Fruit fly (Drosophila melanogaster) whole organism, adult: Measurements from ENCODE around the gene Sarm.

Source experiments
- CG11617 ChIP-seq: fragments of 200-800 bp; sonication (Bioruptor generic); optimal IDR thresholded peaks from 2 replicates; lab custom pipeline; 2017; ENCODE audit warnings: mild to moderate bottlenecking, missing biosample characterization, missing genetic modification reagents, missing genetic modification characterization
- CG12768 ChIP-seq: fragments of 200-800 bp; sonication (Bioruptor generic); optimal IDR thresholded peaks from 2 replicates; lab custom pipeline; 2017; ENCODE audit warnings: missing biosample characterization, missing genetic modification characterization, mild to moderate bottlenecking, moderate library complexity, missing genetic modification reagents
- CG14711 ChIP-seq: fragments of 200-800 bp; sonication (Bioruptor generic); optimal IDR thresholded peaks from 2 replicates; lab custom pipeline; 2018; ENCODE audit warnings: missing biosample characterization, mild to moderate bottlenecking, missing genetic modification characterization, moderate library complexity
- CG1620 ChIP-seq: fragments of 200-800 bp; sonication (Bioruptor generic); optimal IDR thresholded peaks from 2 replicates; lab custom pipeline; 2016; ENCODE audit warnings: missing biosample characterization, missing genetic modification characterization
- CG33017 ChIP-seq: fragments of 200-800 bp; sonication (Bioruptor generic); optimal IDR thresholded peaks from 2 replicates; lab custom pipeline; 2018; ENCODE audit warnings: missing biosample characterization, mild to moderate bottlenecking, missing genetic modification characterization, moderate library complexity
- CG5204 ChIP-seq: fragments of 200-800 bp; sonication (Bioruptor generic); optimal IDR thresholded peaks from 2 replicates; lab custom pipeline; 2016; ENCODE audit warnings: missing biosample characterization, missing genetic modification characterization
- CG7045 ChIP-seq: fragments of 200-800 bp; sonication (Bioruptor generic); optimal IDR thresholded peaks from 2 replicates; lab custom pipeline; 2017; ENCODE audit warnings: missing biosample characterization, mild to moderate bottlenecking, missing genetic modification characterization
- CG7101 ChIP-seq: fragments of 200-800 bp; sonication (Bioruptor generic); optimal IDR thresholded peaks from 2 replicates; lab custom pipeline; 2018; ENCODE audit warnings: missing biosample characterization, mild to moderate bottlenecking, missing genetic modification characterization, moderate library complexity
- Clk ChIP-seq: fragments of 200-800 bp; sonication (Bioruptor generic); optimal IDR thresholded peaks from 2 replicates; lab custom pipeline; 2017; ENCODE audit warnings: missing biosample characterization, missing genetic modification characterization
- Crg-1 ChIP-seq: fragments of 200-800 bp; sonication (Bioruptor generic); optimal IDR thresholded peaks from 2 replicates; lab custom pipeline; 2016; ENCODE audit warnings: missing biosample characterization, missing genetic modification characterization
- Hr96 ChIP-seq: fragments of 200-800 bp; sonication (Bioruptor generic); optimal IDR thresholded peaks from 2 replicates; lab custom pipeline; 2016; ENCODE audit warnings: missing biosample characterization, missing genetic modification characterization
- Mnt ChIP-seq: fragments of 200-800 bp; sonication (Bioruptor generic); optimal IDR thresholded peaks from 2 replicates; lab custom pipeline; 2016; ENCODE audit warnings: missing biosample characterization, mild to moderate bottlenecking, missing genetic modification characterization
- bab1 ChIP-seq: fragments of 200-800 bp; sonication (Bioruptor generic); optimal IDR thresholded peaks from 3 replicates; lab custom pipeline; 2019; ENCODE audit warnings: missing biosample characterization, mild to moderate bottlenecking, missing genetic modification characterization, moderate library complexity
- cic ChIP-seq: fragments of 200-800 bp; sonication (Bioruptor generic); optimal IDR thresholded peaks from 2 replicates; lab custom pipeline; 2017; ENCODE audit warnings: missing biosample characterization, mild to moderate bottlenecking, missing genetic modification characterization, moderate library complexity
- cnc ChIP-seq, 2 experiments: fragments of >200 bp; optimal IDR thresholded peaks; 2 replicates each; lab custom pipeline; 2017
- kay ChIP-seq: fragments of 200-800 bp; sonication (Bioruptor generic); peaks from one replicate; lab custom pipeline; 2016; ENCODE audit warnings: missing biosample characterization, missing genetic modification characterization, borderline replicate concordance
- ovo ChIP-seq: fragments of 200-800 bp; sonication (Bioruptor generic); optimal IDR thresholded peaks from 2 replicates; lab custom pipeline; 2016; ENCODE audit warnings: missing biosample characterization, missing genetic modification characterization
- pad ChIP-seq: fragments of 200-800 bp; sonication (Bioruptor generic); optimal IDR thresholded peaks from 3 replicates; lab custom pipeline; 2017; ENCODE audit warnings: missing biosample characterization, missing genetic modification characterization, mild to moderate bottlenecking, moderate library complexity, missing genetic modification reagents
- tj ChIP-seq: fragments of 200-800 bp; sonication (Bioruptor generic); optimal IDR thresholded peaks from 3 replicates; lab custom pipeline; 2017; ENCODE audit warnings: missing biosample characterization, mild to moderate bottlenecking, missing genetic modification characterization, moderate library complexity
- toe ChIP-seq: fragments of 200-800 bp; sonication (Bioruptor generic); optimal IDR thresholded peaks from 2 replicates; lab custom pipeline; 2016; ENCODE audit warnings: missing biosample characterization, missing genetic modification characterization

The Sarm gene

dm6 chr3L:8028493-8029193 lies 35.0 kb upstream of the Sarm start:
- TF ChIP-seq CG1620 (GFP tag; lab: Kevin White, UChicago): no peak
- peak; percentile 15 for TF ChIP-seq cic (GFP tag; lab: Kevin White, UChicago)
- TF ChIP-seq tj: peak; percentile 86
- no peak for TF ChIP-seq pad

- TF ChIP-seq Clk (GFP tag; lab: Kevin White, UChicago) (no peak), CG5204 (GFP tag; lab: Kevin White, UChicago) (no peak), Hr96 (no peak), cnc (optimal IDR thresholded peaks at IDR 0.05; lab: Kevin White, UChicago) (no peak), CG12768 (GFP tag; lab: Kevin White, UChicago) (no peak), toe (GFP tag; lab: Kevin White, UChicago) (no peak), CG7045 (no peak), pad (no peak), CG33017 (tag; lab: Kevin White, UChicago) (no peak), kay (GFP tag; lab: Kevin White, UChicago) (no peak), cic (GFP tag; lab: Kevin White, UChicago) (no peak)
Measured at dm6 chr3L:8029194-8029747, 34.4 kb upstream of the Sarm start.

dm6 chr3L:8031461-8031860 lies 32.2 kb upstream of the Sarm start:
- TF ChIP-seq bab1 (GFP tag; lab: Kevin White, UChicago) (no peak), cnc (optimal IDR thresholded peaks at IDR 0.05; lab: Kevin White, UChicago) (no peak), Crg-1 (GFP tag; lab: Kevin White, UChicago) (no peak), Clk (GFP tag; lab: Kevin White, UChicago) (no peak), CG14711 (no peak), CG11617 (GFP tag; lab: Kevin White, UChicago) (no peak), CG7045 (no peak), cic (GFP tag; lab: Kevin White, UChicago) (no peak), tj (no peak)

dm6 chr3L:8033088-8033487 lies 30.6 kb upstream of the Sarm start:
- TF ChIP-seq bab1 (GFP tag; lab: Kevin White, UChicago): no peak
- TF ChIP-seq CG12768 (GFP tag; lab: Kevin White, UChicago): no peak
- peak; percentile 95 for TF ChIP-seq tj
- TF ChIP-seq CG5204 (GFP tag; lab: Kevin White, UChicago): no peak

- TF ChIP-seq Clk (GFP tag; lab: Kevin White, UChicago): no peak
- no peak for TF ChIP-seq cnc (optimal IDR thresholded peaks at IDR 0.05; lab: Kevin White, UChicago)
- no peak for TF ChIP-seq Crg-1 (GFP tag; lab: Kevin White, UChicago)
- no peak for TF ChIP-seq CG7045
- TF ChIP-seq Mnt (GFP tag; lab: Kevin White, UChicago): no peak
- TF ChIP-seq CG5204 (GFP tag; lab: Kevin White, UChicago): no peak
- no peak for TF ChIP-seq CG14711
- TF ChIP-seq pad: no peak
- TF ChIP-seq CG7101 (tag; lab: Kevin White, UChicago): no peak
- TF ChIP-seq CG33017 (tag; lab: Kevin White, UChicago): no peak
- TF ChIP-seq CG1620 (GFP tag; lab: Kevin White, UChicago): no peak
- TF ChIP-seq tj: no peak
- TF ChIP-seq Hr96: no peak
- no peak for TF ChIP-seq CG12768 (GFP tag; lab: Kevin White, UChicago)
- no peak for TF ChIP-seq CG11617 (GFP tag; lab: Kevin White, UChicago)
- TF ChIP-seq kay (GFP tag; lab: Kevin White, UChicago): no peak
- no peak for TF ChIP-seq toe (GFP tag; lab: Kevin White, UChicago)
Measured at dm6 chr3L:8033776-8034175, 29.9 kb upstream of the Sarm start.

dm6 chr3L:8037693-8038092 lies 26.0 kb upstream of the Sarm start:
- TF ChIP-seq kay (GFP tag; lab: Kevin White, UChicago): no peak
- TF ChIP-seq pad: no peak
- TF ChIP-seq ovo: no peak
- TF ChIP-seq CG1620 (GFP tag; lab: Kevin White, UChicago): no peak
- TF ChIP-seq CG5204 (GFP tag; lab: Kevin White, UChicago): no peak
- no peak for TF ChIP-seq CG33017 (tag; lab: Kevin White, UChicago)
- TF ChIP-seq CG12768 (GFP tag; lab: Kevin White, UChicago): no peak
- TF ChIP-seq bab1 (GFP tag; lab: Kevin White, UChicago): no peak
- TF ChIP-seq CG14711: no peak
- TF ChIP-seq toe (GFP tag; lab: Kevin White, UChicago): no peak
- TF ChIP-seq tj: no peak
- no peak for TF ChIP-seq Crg-1 (GFP tag; lab: Kevin White, UChicago)
- no peak for TF ChIP-seq CG7101 (tag; lab: Kevin White, UChicago)
- TF ChIP-seq Hr96: no peak
- no peak for TF ChIP-seq cic (GFP tag; lab: Kevin White, UChicago)

- TF ChIP-seq CG14711 (no peak), CG11617 (GFP tag; lab: Kevin White, UChicago) (no peak), Mnt (GFP tag; lab: Kevin White, UChicago) (no peak), toe (GFP tag; lab: Kevin White, UChicago) (no peak), CG7101 (tag; lab: Kevin White, UChicago) (no peak), Hr96 (no peak), Clk (GFP tag; lab: Kevin White, UChicago) (no peak), CG5204 (GFP tag; lab: Kevin White, UChicago) (no peak), pad (no peak), cnc (optimal IDR thresholded peaks at IDR 0.05; lab: Kevin White, UChicago) (no peak), ovo (no peak), CG7045 (no peak), kay (GFP tag; lab: Kevin White, UChicago) (no peak)
Measured at dm6 chr3L:8039119-8039518, 24.6 kb upstream of the Sarm start.
